Worm (Caenorhabditis elegans) whole organism, L2 larva: ENCODE data around the gene srw-68.

Experiments
- C34F6.9 ChIP-seq: fragments of 150-350 bp; optimal IDR thresholded peaks from 2 replicates; lab custom pipeline; 2014; ENCODE audit warnings: missing biosample characterization, missing genetic modification characterization
- F13H6.1 ChIP-seq: sonication (generic microtip); optimal IDR thresholded peaks from 2 replicates; lab custom pipeline; 2016; ENCODE audit warnings: missing genetic modification characterization, missing compliant biosample characterization
- R02D3.7 ChIP-seq: fragments of 150-350 bp; optimal IDR thresholded peaks from 2 replicates; lab custom pipeline; 2014; ENCODE audit warnings: missing biosample characterization, missing genetic modification characterization
- Y55F3AM.14 ChIP-seq: fragments of 200-800 bp; sonication (Bioruptor generic); optimal IDR thresholded peaks from 2 replicates; lab custom pipeline; 2018; ENCODE audit warnings: mild to moderate bottlenecking, missing genetic modification characterization, missing compliant biosample characterization
- ZK546.5 ChIP-seq: sonication (generic microtip); optimal IDR thresholded peaks from 2 replicates; lab custom pipeline; 2017; ENCODE audit warnings: missing biosample characterization, missing genetic modification characterization
- alr-1 ChIP-seq: fragments of 150-350 bp; optimal IDR thresholded peaks from 2 replicates; lab custom pipeline; 2014; ENCODE audit warnings: missing biosample characterization, missing genetic modification characterization
- aly-2 ChIP-seq: fragments of 150-350 bp; optimal IDR thresholded peaks from 2 replicates; lab custom pipeline; 2014; ENCODE audit warnings: missing biosample characterization, missing genetic modification characterization
- ama-1 ChIP-seq: fragments of 150-350 bp; optimal IDR thresholded peaks from 2 replicates; lab custom pipeline; 2018; ENCODE audit warnings: inconsistent platforms
- blmp-1 ChIP-seq: sonication (generic microtip); optimal IDR thresholded peaks from 2 replicates; lab custom pipeline; 2017; ENCODE audit warnings: missing genetic modification characterization, mild to moderate bottlenecking, missing compliant biosample characterization, antibody characterized with exemption, moderate library complexity; ENCODE audit not compliant: insufficient read depth
- ceh-16 ChIP-seq: fragments of 150-350 bp; optimal IDR thresholded peaks from 2 replicates; lab custom pipeline; 2014; ENCODE audit warnings: missing biosample characterization, missing genetic modification characterization
- ceh-82 ChIP-seq: fragments of 150-350 bp; optimal IDR thresholded peaks from 2 replicates; lab custom pipeline; 2014; ENCODE audit warnings: missing biosample characterization, missing genetic modification characterization
- crh-2 ChIP-seq: sonication (generic microtip); optimal IDR thresholded peaks from 2 replicates; lab custom pipeline; 2017; ENCODE audit warnings: missing biosample characterization, missing genetic modification characterization
- dmd-4 ChIP-seq: sonication (generic microtip); optimal IDR thresholded peaks from 2 replicates; lab custom pipeline; 2017; ENCODE audit warnings: missing biosample characterization, missing genetic modification characterization
- egl-27 ChIP-seq: sonication (generic microtip); optimal IDR thresholded peaks from 3 replicates; lab custom pipeline; 2017; ENCODE audit warnings: missing biosample characterization, missing genetic modification reagents, missing genetic modification characterization
- elt-1 ChIP-seq: fragments of 150-350 bp; optimal IDR thresholded peaks from 2 replicates; lab custom pipeline; 2014; ENCODE audit warnings: missing biosample characterization, missing genetic modification characterization
- elt-3 ChIP-seq: sonication (generic microtip); optimal IDR thresholded peaks from 2 replicates; lab custom pipeline; 2017; ENCODE audit warnings: missing biosample characterization, missing genetic modification characterization
- fos-1 ChIP-seq: fragments of 150-350 bp; optimal IDR thresholded peaks from 2 replicates; lab custom pipeline; 2014; ENCODE audit warnings: missing biosample characterization, missing genetic modification characterization
- gmeb-1 ChIP-seq: fragments of 150-350 bp; optimal IDR thresholded peaks from 2 replicates; lab custom pipeline; 2014; ENCODE audit warnings: missing biosample characterization, missing genetic modification characterization
- lin-11 ChIP-seq: fragments of 150-350 bp; sonication (generic microtip); optimal IDR thresholded peaks from 2 replicates; lab custom pipeline; 2014; ENCODE audit warnings: missing biosample characterization, missing genetic modification characterization, inconsistent platforms, mixed read lengths
- lin-13 ChIP-seq: fragments of 150-350 bp; optimal IDR thresholded peaks from 2 replicates; lab custom pipeline; 2014; ENCODE audit warnings: missing biosample characterization, missing genetic modification reagents, missing genetic modification characterization
- lin-39 ChIP-seq: fragments of 150-350 bp; optimal IDR thresholded peaks from 2 replicates; lab custom pipeline; 2014; ENCODE audit warnings: missing biosample characterization, missing genetic modification reagents, missing genetic modification characterization
- lsy-2 ChIP-seq, 2 experiments: fragments of 150-350 bp in 1 of 2; sonication (generic microtip) in 1 of 2; optimal IDR thresholded peaks; 2 replicates each; lab custom pipeline; 2014 to 2017; ENCODE audit warnings: missing biosample characterization in 2 of 2, missing genetic modification characterization in 2 of 2
- mab-5 ChIP-seq: fragments of 150-350 bp; optimal IDR thresholded peaks from 2 replicates; lab custom pipeline; 2014; ENCODE audit warnings: missing biosample characterization, missing genetic modification characterization
- mbf-1 ChIP-seq: sonication (generic microtip); optimal IDR thresholded peaks from 2 replicates; lab custom pipeline; 2017; ENCODE audit warnings: missing biosample characterization, missing genetic modification characterization
- mdl-1 ChIP-seq, 2 experiments: fragments of 150-350 bp in 1 of 2; sonication (generic microtip) in 1 of 2; optimal IDR thresholded peaks; 2 replicates each; lab custom pipeline; 2017; ENCODE audit warnings: missing biosample characterization in 2 of 2, missing genetic modification characterization in 2 of 2
- nhr-10 ChIP-seq: sonication (generic microtip); optimal IDR thresholded peaks from 2 replicates; lab custom pipeline; 2017; ENCODE audit warnings: missing biosample characterization, missing genetic modification characterization
- nhr-11 ChIP-seq: fragments of 150-350 bp; optimal IDR thresholded peaks from 2 replicates; lab custom pipeline; 2014; ENCODE audit warnings: missing biosample characterization, missing genetic modification characterization
- nhr-12 ChIP-seq: fragments of 150-350 bp; optimal IDR thresholded peaks from 2 replicates; lab custom pipeline; 2014; ENCODE audit warnings: missing biosample characterization, missing genetic modification characterization
- nhr-129 ChIP-seq: fragments of 150-350 bp; optimal IDR thresholded peaks from 2 replicates; lab custom pipeline; 2014; ENCODE audit warnings: missing biosample characterization, missing genetic modification characterization
- nhr-21 ChIP-seq: fragments of 150-350 bp; optimal IDR thresholded peaks from 2 replicates; lab custom pipeline; 2014; ENCODE audit warnings: missing biosample characterization, missing genetic modification characterization
- nhr-23 ChIP-seq: fragments of 150-350 bp; optimal IDR thresholded peaks from 2 replicates; lab custom pipeline; 2014; ENCODE audit warnings: missing biosample characterization, missing genetic modification reagents, missing genetic modification characterization
- nhr-237 ChIP-seq: fragments of 150-350 bp; optimal IDR thresholded peaks from 2 replicates; lab custom pipeline; 2014; ENCODE audit warnings: missing biosample characterization, missing genetic modification characterization
- nhr-25 ChIP-seq: fragments of 150-350 bp; sonication (generic microtip); optimal IDR thresholded peaks from 3 replicates; lab custom pipeline; 2014; ENCODE audit warnings: missing biosample characterization, missing genetic modification characterization
- nhr-6 ChIP-seq: fragments of 150-350 bp; optimal IDR thresholded peaks from 2 replicates; lab custom pipeline; 2014; ENCODE audit warnings: missing biosample characterization, missing genetic modification characterization
- nhr-77 ChIP-seq: fragments of 150-350 bp; optimal IDR thresholded peaks from 2 replicates; lab custom pipeline; 2014; ENCODE audit warnings: missing biosample characterization, missing genetic modification characterization
- peb-1 ChIP-seq: fragments of 150-350 bp; optimal IDR thresholded peaks from 2 replicates; lab custom pipeline; 2014; ENCODE audit warnings: missing biosample characterization, missing genetic modification characterization
- sem-4 ChIP-seq: fragments of 150-350 bp; optimal IDR thresholded peaks from 2 replicates; lab custom pipeline; 2014; ENCODE audit warnings: missing biosample characterization, missing genetic modification reagents, missing genetic modification characterization
- skn-1 ChIP-seq: sonication (generic microtip); optimal IDR thresholded peaks from 2 replicates; lab custom pipeline; 2017; ENCODE audit warnings: missing biosample characterization, missing genetic modification characterization
- sma-3 ChIP-seq: sonication (generic microtip); optimal IDR thresholded peaks from 2 replicates; lab custom pipeline; 2016; ENCODE audit warnings: missing genetic modification reagents, missing genetic modification characterization, missing compliant biosample characterization
- sma-9 ChIP-seq, 2 experiments: fragments of 150-350 bp in 1 of 2; sonication (generic microtip) in 1 of 2; optimal IDR thresholded peaks; 2 replicates each; lab custom pipeline; 2014 to 2016; ENCODE audit warnings: missing genetic modification characterization in 2 of 2, mild to moderate bottlenecking in 1 of 2, missing biosample characterization in 1 of 2, missing compliant biosample characterization in 1 of 2, missing genetic modification reagents in 1 of 2, moderate library complexity in 1 of 2
- snpc-4 ChIP-seq: fragments of 150-350 bp; optimal IDR thresholded peaks from 2 replicates; lab custom pipeline; 2014; ENCODE audit warnings: missing biosample characterization, missing genetic modification characterization
- unc-39 ChIP-seq: fragments of 150-350 bp; optimal IDR thresholded peaks from 2 replicates; lab custom pipeline; 2014; ENCODE audit warnings: missing biosample characterization, missing genetic modification characterization
- unc-55 ChIP-seq: fragments of 150-350 bp; sonication (generic microtip); optimal IDR thresholded peaks from 3 replicates; lab custom pipeline; 2014; ENCODE audit warnings: missing biosample characterization, missing genetic modification reagents, missing genetic modification characterization
- unc-62 ChIP-seq: fragments of 150-350 bp; optimal IDR thresholded peaks from 2 replicates; lab custom pipeline; 2014; ENCODE audit warnings: missing biosample characterization, missing genetic modification reagents, missing genetic modification characterization
- zag-1 ChIP-seq: fragments of 150-350 bp; optimal IDR thresholded peaks from 2 replicates; lab custom pipeline; 2014; ENCODE audit warnings: missing biosample characterization, missing genetic modification characterization
- ztf-1 ChIP-seq: fragments of 200-800 bp; sonication (Bioruptor generic); conservative IDR thresholded peaks from 2 replicates; pipeline ENCODE4 v1.3.6; 2022; ENCODE audit warnings: missing genetic modification characterization, missing compliant biosample characterization
- ztf-11 ChIP-seq: sonication (generic microtip); optimal IDR thresholded peaks from 2 replicates; lab custom pipeline; 2017; ENCODE audit warnings: missing biosample characterization, missing genetic modification characterization
- ztf-4 ChIP-seq: fragments of 150-350 bp; optimal IDR thresholded peaks from 2 replicates; lab custom pipeline; 2014; ENCODE audit warnings: missing biosample characterization, missing genetic modification characterization

srw-68 gene

DNA sequence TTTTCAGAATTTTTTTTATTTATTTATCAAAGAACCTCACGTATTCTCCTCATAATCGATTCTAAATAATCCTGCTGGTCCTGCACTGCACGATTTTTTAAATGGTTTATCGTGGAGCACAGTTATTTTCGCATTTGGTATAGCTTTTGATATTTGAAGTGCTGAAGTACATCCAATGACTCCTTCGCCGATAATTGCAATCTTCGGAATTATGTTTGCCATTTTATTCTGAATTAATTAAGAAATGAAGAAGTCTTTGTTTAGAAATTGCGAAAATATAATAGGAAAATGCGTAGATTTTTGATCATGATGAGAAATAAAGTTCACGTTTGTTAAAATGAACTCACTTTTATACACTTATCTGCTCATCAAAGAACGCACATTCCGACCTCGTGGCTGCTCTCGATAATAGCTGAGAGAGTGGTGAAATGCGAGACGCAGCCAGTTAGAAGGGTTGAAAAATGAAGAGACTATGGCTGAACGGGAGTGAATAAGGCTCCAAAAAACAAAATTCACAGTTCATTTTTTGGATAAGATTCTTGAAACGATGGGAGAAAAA lies 8.4 kb upstream of the srw-68 start:
- no peak for TF ChIP-seq unc-62
- TF ChIP-seq dmd-4 (tag; lab: Kevin White, UChicago), result no peak
- peak; percentile 87 to 88 for TF ChIP-seq mdl-1 (tag; optimal IDR thresholded peaks at IDR 0.05; lab: Kevin White, UChicago)
- TF ChIP-seq crh-2 (tag; lab: Kevin White, UChicago), result peak; percentile 78
- TF ChIP-seq unc-39 (tag; lab: Kevin White, UChicago), result no peak
- no peak for TF ChIP-seq alr-1
- TF ChIP-seq fos-1 (tag; lab: Kevin White, UChicago), result peak; percentile 49
- TF ChIP-seq ceh-82, result no peak
- TF ChIP-seq egl-27 (tag; lab: Kevin White, UChicago), result no peak
- peak; percentile 76 for TF ChIP-seq C34F6.9 (tag; lab: Kevin White, UChicago)
- no peak for TF ChIP-seq nhr-10
- TF ChIP-seq zag-1, result peak; percentile 37
- no peak for TF ChIP-seq snpc-4 (tag; lab: Kevin White, UChicago)
- TF ChIP-seq nhr-25, result no peak
- TF ChIP-seq R02D3.7 (tag; lab: Kevin White, UChicago), result no peak
- peak; percentile 88 for TF ChIP-seq ama-1 (lab: Kevin White, UChicago)
- no peak for TF ChIP-seq elt-3
- TF ChIP-seq mab-5 (tag; lab: Kevin White, UChicago), result no peak
- peak in 1 of 2 experiments; percentile 71 for TF ChIP-seq lsy-2 (tag; optimal IDR thresholded peaks at IDR 0.05; lab: Kevin White, UChicago)
- TF ChIP-seq nhr-11 (tag; lab: Kevin White, UChicago), result no peak
- no peak for TF ChIP-seq nhr-21 (tag; lab: Kevin White, UChicago)
- no peak for TF ChIP-seq nhr-23 (tag; lab: Kevin White, UChicago)
- TF ChIP-seq nhr-12, result no peak
- TF ChIP-seq sem-4 (tag; lab: Kevin White, UChicago), result peak; percentile 46
- no peak for TF ChIP-seq lin-11 (tag; lab: Kevin White, UChicago)
- TF ChIP-seq sma-9 (GFP tag; optimal IDR thresholded peaks at IDR 0.05; lab: Kevin White, UChicago), result peak; percentile 95
- no peak for TF ChIP-seq sma-9 (tag; optimal IDR thresholded peaks at IDR 0.05; lab: Kevin White, UChicago)
- TF ChIP-seq skn-1 (tag; lab: Kevin White, UChicago), result peak; percentile 34
- no peak for TF ChIP-seq blmp-1 (tag; lab: Kevin White, UChicago)
- TF ChIP-seq nhr-129 (tag; lab: Kevin White, UChicago), result peak; percentile 48
- TF ChIP-seq lin-39 (tag; lab: Kevin White, UChicago), result no peak
- TF ChIP-seq ztf-4 (tag; lab: Kevin White, UChicago), result peak; percentile 6
- no peak for TF ChIP-seq nhr-77
- TF ChIP-seq unc-55 (GFP tag; lab: Kevin White, UChicago), result no peak
- no peak for TF ChIP-seq peb-1 (tag; lab: Kevin White, UChicago)
- no peak for TF ChIP-seq ztf-11 (tag; lab: Kevin White, UChicago)
- no peak for TF ChIP-seq lin-13 (GFP tag; lab: Kevin White, UChicago)
- no peak for TF ChIP-seq nhr-6
- TF ChIP-seq Y55F3AM.14, result no peak
- TF ChIP-seq F13H6.1 (tag; lab: Kevin White, UChicago), result peak; percentile 64
- TF ChIP-seq mbf-1 (tag; lab: Kevin White, UChicago), result no peak
- peak; percentile 16 for TF ChIP-seq gmeb-1 (tag; lab: Kevin White, UChicago)
- no peak for TF ChIP-seq elt-1 (tag; lab: Kevin White, UChicago)
- no peak for TF ChIP-seq ceh-16 (tag; lab: Kevin White, UChicago)
- TF ChIP-seq sma-3 (GFP tag; lab: Kevin White, UChicago), result no peak
- TF ChIP-seq ztf-1 (GFP tag; lab: Robert Waterston, UW), result no peak
- TF ChIP-seq aly-2, result no peak
- TF ChIP-seq ZK546.5 (tag; lab: Kevin White, UChicago), result no peak
- no peak for TF ChIP-seq nhr-237 (tag; lab: Kevin White, UChicago)
